Fruit fly (Drosophila melanogaster): Measurements from ENCODE around the gene Rac1.

Rac1 gene

dm6 chr3L:1335428-1335764 lies 32.9 kb upstream of the Rac1 start (continued):
- TF ChIP-seq Stat92E (GFP tag; optimal IDR thresholded peaks at IDR 0.05) (no peak), CG10209 (GFP tag; optimal IDR thresholded peaks at IDR 0.05) (peak; percentile 35), CG2712 (tag; optimal IDR thresholded peaks at IDR 0.05) (peak; percentile 21), CG16813 (GFP tag; IDR thresholded peaks at IDR 0.05; ENCODE audit: partially characterized antibody) (no peak), CG13624 (GFP tag; optimal IDR thresholded peaks at IDR 0.05) (peak; percentile 69), fd3F (GFP tag; optimal IDR thresholded peaks at IDR 0.05) (peak; percentile 42), Oli (tag; optimal IDR thresholded peaks at IDR 0.05) (peak; percentile 26), ttk (GFP tag; IDR thresholded peaks at IDR 0.05) (peak; percentile 60), vvl (GFP tag; IDR thresholded peaks at IDR 0.05) (peak; percentile 79), bab2 (GFP tag; optimal IDR thresholded peaks at IDR 0.05) (peak; percentile 40), CG7372 (GFP tag; IDR thresholded peaks at IDR 0.05) (no peak), CG14860 (GFP tag; IDR thresholded peaks at IDR 0.05; ENCODE audit: partially characterized antibody) (no peak), YL-1 (GFP tag; optimal IDR thresholded peaks at IDR 0.05) (no peak), CG18619 (GFP tag; optimal IDR thresholded peaks at IDR 0.05) (peak; percentile 19), fu2 (GFP tag; optimal IDR thresholded peaks at IDR 0.05) (peak; percentile 5), CG18011 (GFP tag; optimal IDR thresholded peaks at IDR 0.05) (peak; percentile 36), Lim3 (GFP tag; IDR thresholded peaks at IDR 0.05) (0 out of 2 replicates have a peak, but pooled peaks have one; percentile 17), sens (GFP tag) (peak; percentile 10), Bteb2 (GFP tag; optimal IDR thresholded peaks at IDR 0.05) (no peak), crol (GFP tag; IDR thresholded peaks at IDR 0.05) (peak; percentile 76), al (GFP tag; IDR thresholded peaks at IDR 0.05) (peak; percentile 61), CG1602 (GFP tag; optimal IDR thresholded peaks at IDR 0.05) (no peak), CG1233 (GFP tag; optimal IDR thresholded peaks at IDR 0.05) (no peak), Fer3 (tag; optimal IDR thresholded peaks at IDR 0.05) (peak; percentile 39), ci (GFP tag; IDR thresholded peaks at IDR 0.05) (peak; percentile 74; the same call in 2 of the 3 replicates), CG16863 (GFP tag; optimal IDR thresholded peaks at IDR 0.05) (no peak), Gug (GFP tag; IDR thresholded peaks at IDR 0.05) (peak; percentile 46; the same call in 3 of the 4 replicates), lov (optimal IDR thresholded peaks at IDR 0.05) (no peak), lov (GFP tag; IDR thresholded peaks at IDR 0.05) (0 out of 3 replicates have a peak, but pooled peaks have one; percentile 27), Ada2b (GFP tag; IDR thresholded peaks at IDR 0.05) (peak; percentile 71), row (GFP tag; IDR thresholded peaks at IDR 0.05) (peak; percentile 87), CG32532 (GFP tag; IDR thresholded peaks at IDR 0.05) (peak; percentile 84), stc (GFP tag; IDR thresholded peaks at IDR 0.05) (peak; percentile 61), grau (tag; optimal IDR thresholded peaks at IDR 0.05) (peak; percentile 95), CG15269 (tag; optimal IDR thresholded peaks at IDR 0.05) (peak; percentile 56), CG12071 (GFP tag; optimal IDR thresholded peaks at IDR 0.05) (peak; percentile 58), CG17612 (GFP tag; IDR thresholded peaks at IDR 0.05) (0 out of 2 replicates have a peak, but pooled peaks have one; percentile 29), CG2120 (GFP tag; optimal IDR thresholded peaks at IDR 0.05) (peak; percentile 70), CG10654 (GFP tag; optimal IDR thresholded peaks at IDR 0.05) (no peak), CG4617 (GFP tag; optimal IDR thresholded peaks at IDR 0.05; ENCODE audit: borderline replicate concordance) (no peak), zfh1 (GFP tag; IDR thresholded peaks at IDR 0.05) (peak; percentile 70; the same call in 2 of the 3 replicates), CG9876 (GFP tag; optimal IDR thresholded peaks at IDR 0.05) (no peak), dm (GFP tag; optimal IDR thresholded peaks at IDR 0.05) (no peak), disco-r (GFP tag; optimal IDR thresholded peaks at IDR 0.05) (no peak), dimm (GFP tag; IDR thresholded peaks at IDR 0.05) (peak; percentile 29; the same call in 1 of the 2 replicates), hkb (optimal IDR thresholded peaks at IDR 0.05) (no peak), hkb (GFP tag; IDR thresholded peaks at IDR 0.05) (peak; percentile 73), NK7.1 (GFP tag; optimal IDR thresholded peaks at IDR 0.05) (peak; percentile 29), Antp (GFP tag; optimal IDR thresholded peaks at IDR 0.05) (peak; percentile 40), nerfin-1 (tag; optimal IDR thresholded peaks at IDR 0.05) (peak; percentile 56), Dbx (GFP tag; IDR thresholded peaks at IDR 0.05) (peak; percentile 72), CG2202 (tag; optimal IDR thresholded peaks at IDR 0.05) (no peak)

All from whole organism, embryonic.